Worm (Caenorhabditis elegans) whole organism, L2 larva: Measurements from ENCODE around the gene F58E6.6.

ENCODE experiments used
- ceh-16 ChIP-seq: fragments of 150-350 bp; optimal IDR thresholded peaks from 2 replicates; lab custom pipeline; 2014; ENCODE audit warnings: missing biosample characterization, missing genetic modification characterization
- lin-11 ChIP-seq: fragments of 150-350 bp; sonication (generic microtip); optimal IDR thresholded peaks from 2 replicates; lab custom pipeline; 2014; ENCODE audit warnings: missing biosample characterization, missing genetic modification characterization, inconsistent platforms, mixed read lengths
- nhr-10 ChIP-seq: sonication (generic microtip); optimal IDR thresholded peaks from 2 replicates; lab custom pipeline; 2017; ENCODE audit warnings: missing biosample characterization, missing genetic modification characterization
- nhr-12 ChIP-seq: fragments of 150-350 bp; optimal IDR thresholded peaks from 2 replicates; lab custom pipeline; 2014; ENCODE audit warnings: missing biosample characterization, missing genetic modification characterization
- skn-1 ChIP-seq: sonication (generic microtip); optimal IDR thresholded peaks from 2 replicates; lab custom pipeline; 2017; ENCODE audit warnings: missing biosample characterization, missing genetic modification characterization

ce11 chrV:9765622-9766021 is 12.8 kb upstream of the F58E6.6 start:
- TF ChIP-seq skn-1 (tag; lab: Kevin White, UChicago) (no peak), ceh-16 (no peak), lin-11 (no peak), nhr-10 (tag; lab: Kevin White, UChicago) (no peak), nhr-12 (tag; lab: Kevin White, UChicago) (no peak)
